Fruit fly (Drosophila melanogaster): ENCODE measurements around the gene CG11286.

CG11286 gene

DNA sequence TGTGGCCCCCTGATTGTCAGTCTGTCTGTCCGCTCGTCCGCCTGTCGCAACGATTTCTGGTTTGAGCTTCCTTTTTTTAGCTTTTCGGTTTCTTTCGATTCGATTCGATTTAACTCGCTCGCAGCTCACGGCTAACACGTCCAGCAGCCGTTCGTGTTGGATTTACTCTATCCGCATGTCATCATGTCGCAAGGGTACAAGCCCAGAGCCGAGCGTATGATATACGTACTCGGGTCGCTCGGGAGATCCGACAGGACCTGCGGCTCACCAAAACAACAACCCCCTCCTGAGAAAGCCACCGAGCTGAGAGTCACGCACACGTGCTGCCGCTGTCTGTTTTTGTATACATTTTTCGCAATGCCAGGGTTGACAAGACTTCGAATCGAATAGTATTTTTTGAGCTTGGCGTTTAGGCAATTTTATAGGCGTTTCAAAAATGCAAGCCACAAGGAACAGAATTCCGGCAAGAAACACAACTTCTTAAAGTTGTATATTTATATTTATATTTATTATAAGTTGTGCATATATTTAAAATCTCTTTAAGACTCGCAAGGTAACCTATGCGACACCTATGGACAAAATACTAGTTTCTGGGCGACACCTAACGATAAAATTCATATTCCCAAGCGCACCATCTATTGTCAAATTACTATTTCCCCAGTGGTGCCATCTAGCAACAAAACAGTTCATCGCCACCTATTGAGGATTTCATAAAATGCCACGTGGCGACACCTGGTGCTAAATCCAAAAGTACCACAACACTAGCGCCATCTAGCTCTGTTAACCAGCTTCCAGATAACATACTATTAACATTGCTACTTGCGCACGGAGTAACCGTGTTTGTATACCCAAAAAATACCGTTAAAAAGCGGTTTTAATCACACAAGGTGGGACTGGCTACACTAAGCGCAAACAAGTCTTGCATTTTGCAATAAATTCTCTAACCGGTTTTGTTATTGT, 38.4 kb upstream of the CG11286 start, which contains the start of the genes CG2993 and sgll (continued):
- TF ChIP-seq esg (GFP tag; conservative IDR thresholded peaks at IDR 0.05) (peak; percentile 71), bigmax (GFP tag; optimal IDR thresholded peaks at IDR 0.05) (peak; percentile 52), HLHmδ (GFP tag; optimal IDR thresholded peaks at IDR 0.05) (peak; percentile 84), CG10321 (GFP tag; IDR thresholded peaks at IDR 0.05) (peak; percentile 52; the same call in 1 of the 2 replicates), lov (optimal IDR thresholded peaks at IDR 0.05) (no peak), lov (GFP tag; IDR thresholded peaks at IDR 0.05) (peak; percentile 88), CG8765 (GFP tag; IDR thresholded peaks at IDR 0.05) (peak; percentile 79), dimm (GFP tag; IDR thresholded peaks at IDR 0.05) (peak; percentile 62), tll (GFP tag; optimal IDR thresholded peaks at IDR 0.05) (no peak), CG12299 (tag; optimal IDR thresholded peaks at IDR 0.05) (no peak), zf30C (GFP tag; optimal IDR thresholded peaks at IDR 0.05) (peak; percentile 75), CG33557 (GFP tag; optimal IDR thresholded peaks at IDR 0.05) (peak; percentile 66), CG32532 (GFP tag; IDR thresholded peaks at IDR 0.05) (peak; percentile 99), pita (GFP tag; optimal IDR thresholded peaks at IDR 0.05) (peak; percentile 69), CG6272 (GFP tag; IDR thresholded peaks at IDR 0.05) (peak; percentile 87), caup (GFP tag; optimal IDR thresholded peaks at IDR 0.05; ENCODE audit: severe bottlenecking) (peak; percentile 88), cato (GFP tag; optimal IDR thresholded peaks at IDR 0.05; ENCODE audit: borderline replicate concordance) (peak; percentile 84), CG9876 (GFP tag; optimal IDR thresholded peaks at IDR 0.05) (peak; percentile 97), Oaz (GFP tag; IDR thresholded peaks at IDR 0.05) (peak; percentile 85), CG12155 (GFP tag; optimal IDR thresholded peaks at IDR 0.05) (peak; percentile 88), ro (GFP tag; IDR thresholded peaks at IDR 0.05) (peak; percentile 89), CG3995 (GFP tag; optimal IDR thresholded peaks at IDR 0.05) (peak; percentile 25), CG10147 (GFP tag; optimal IDR thresholded peaks at IDR 0.05) (no peak), pfk (GFP tag; optimal IDR thresholded peaks at IDR 0.05) (peak; percentile 52), emc (GFP tag; optimal IDR thresholded peaks at IDR 0.05) (peak; percentile 91), nerfin-2 (GFP tag; IDR thresholded peaks at IDR 0.05; ENCODE audit: partially characterized antibody) (no peak), Lim3 (GFP tag; IDR thresholded peaks at IDR 0.05) (peak; percentile 69), insv (GFP tag; optimal IDR thresholded peaks at IDR 0.05) (peak in 1 of 2 experiments; percentile 76), CG9437 (GFP tag; optimal IDR thresholded peaks at IDR 0.05) (peak; percentile 51), ci (GFP tag; IDR thresholded peaks at IDR 0.05) (peak; percentile 97), vvl (GFP tag; IDR thresholded peaks at IDR 0.05) (peak; percentile 95), wor (GFP tag; IDR thresholded peaks at IDR 0.05) (peak; percentile 83), CG30431 (GFP tag; optimal IDR thresholded peaks at IDR 0.05) (peak; percentile 91), yki (optimal IDR thresholded peaks at IDR 0.05) (peak; percentile 20), CG6813 (GFP tag; optimal IDR thresholded peaks at IDR 0.05) (peak; percentile 46), Ada2b (GFP tag; IDR thresholded peaks at IDR 0.05) (peak; percentile 75), CG10366 (GFP tag; IDR thresholded peaks at IDR 0.05) (peak; percentile 90), croc (GFP tag; conservative IDR thresholded peaks at IDR 0.05) (peak; percentile 86), al (GFP tag; IDR thresholded peaks at IDR 0.05) (peak; percentile 81), CG7786 (GFP tag; optimal IDR thresholded peaks at IDR 0.05) (peak; percentile 88), abd-A (tag; optimal IDR thresholded peaks at IDR 0.05) (no peak), HmgZ (tag; optimal IDR thresholded peaks at IDR 0.05) (peak; percentile 83), CG3407 (GFP tag; optimal IDR thresholded peaks at IDR 0.05) (peak; percentile 78), Tbp (GFP tag; optimal IDR thresholded peaks at IDR 0.05) (no peak), Stat92E (GFP tag; optimal IDR thresholded peaks at IDR 0.05) (no peak), ap (GFP tag; IDR thresholded peaks at IDR 0.05) (peak; percentile 71), CG15479 (GFP tag; optimal IDR thresholded peaks at IDR 0.05) (no peak), CG9609 (GFP tag; optimal IDR thresholded peaks at IDR 0.05) (peak; percentile 93), CG9215 (GFP tag; IDR thresholded peaks at IDR 0.05) (peak; percentile 86)

Measured in whole organism, embryonic.